Worm (Caenorhabditis elegans): Measurements from ENCODE around the gene mrpl-41.
A peak's percentile ranks its signal among the peaks of the same experiment; 100 is the strongest.

The mrpl-41 gene

ce11 chrII:282483-282882 lies 6.3 kb upstream of the mrpl-41 start, which contains the start of gene trul-1:
Gene trul-1 (minus strand): TSS chrII:282583.
- no peak for TF ChIP-seq ceh-43 (GFP tag; optimal IDR thresholded peaks at IDR 0.05)
- no peak for TF ChIP-seq sptf-1 (tag; optimal IDR thresholded peaks at IDR 0.05)
- no peak for TF ChIP-seq M03D4.4 (tag; optimal IDR thresholded peaks at IDR 0.05)
- TF ChIP-seq zip-8 (tag; optimal IDR thresholded peaks at IDR 0.05) = peak; percentile 85
- no peak for TF ChIP-seq nhr-12 (tag; optimal IDR thresholded peaks at IDR 0.05)
- no peak for TF ChIP-seq nhr-237 (tag; optimal IDR thresholded peaks at IDR 0.05)
- no peak for TF ChIP-seq pha-4 (tag; optimal IDR thresholded peaks at IDR 0.05)

ce11 chrII:283594-283993 lies 5.1 kb upstream of the mrpl-41 start, which contains the start of gene B0432.9:
Gene B0432.9 (minus strand): TSS chrII:283694.
- TF ChIP-seq snpc-4 (tag; optimal IDR thresholded peaks at IDR 0.05) (no peak), ceh-83 (GFP tag; optimal IDR thresholded peaks at IDR 0.05) (no peak), mab-5 (tag; optimal IDR thresholded peaks at IDR 0.05) (no peak), mep-1 (tag; optimal IDR thresholded peaks at IDR 0.05) (no peak), mls-2 (tag; optimal IDR thresholded peaks at IDR 0.05) (no peak), pha-4 (tag; optimal IDR thresholded peaks at IDR 0.05) (no peak), ces-1 (GFP tag; optimal IDR thresholded peaks at IDR 0.05) (no peak), ceh-39 (tag; optimal IDR thresholded peaks at IDR 0.05) (no peak)

ce11 chrII:285627-286550 lies 2.9 kb upstream of the mrpl-41 start, which contains the start of gene B0432.10:
Gene B0432.10 (minus strand): TSS chrII:286275.
- TF ChIP-seq sem-2 (GFP tag; optimal IDR thresholded peaks at IDR 0.05) (no peak), nhr-237 (tag; optimal IDR thresholded peaks at IDR 0.05) (peak; percentile 78), M03D4.4 (tag; optimal IDR thresholded peaks at IDR 0.05) (no peak), lsy-2 (tag; optimal IDR thresholded peaks at IDR 0.05) (peak; percentile 73), lin-32 (GFP tag; optimal IDR thresholded peaks at IDR 0.05) (no peak), tbx-8 (GFP tag; optimal IDR thresholded peaks at IDR 0.05) (no peak), cnd-1 (tag; optimal IDR thresholded peaks at IDR 0.05) (no peak), drap-1 (GFP tag; optimal IDR thresholded peaks at IDR 0.05) (no peak), mls-2 (tag; optimal IDR thresholded peaks at IDR 0.05) (no peak), snpc-4 (tag; optimal IDR thresholded peaks at IDR 0.05) (no peak), ham-2 (GFP tag; optimal IDR thresholded peaks at IDR 0.05) (no peak), nhr-12 (tag; optimal IDR thresholded peaks at IDR 0.05) (no peak), zip-8 (tag; optimal IDR thresholded peaks at IDR 0.05) (no peak), ceh-83 (GFP tag; optimal IDR thresholded peaks at IDR 0.05) (no peak), blmp-1 (tag; optimal IDR thresholded peaks at IDR 0.05) (no peak), elt-1 (tag; optimal IDR thresholded peaks at IDR 0.05; ENCODE audit: borderline replicate concordance, insufficient read depth) (no peak), lin-13 (tag; optimal IDR thresholded peaks at IDR 0.05) (peak; percentile 77), flh-1 (GFP tag; optimal IDR thresholded peaks at IDR 0.05) (no peak), unc-62 (GFP tag; optimal IDR thresholded peaks at IDR 0.05) (no peak), unc-120 (tag; optimal IDR thresholded peaks at IDR 0.05; ENCODE audit: poor library complexity, severe bottlenecking) (no peak), nhr-28 (tag; optimal IDR thresholded peaks at IDR 0.05) (no peak), unc-39 (tag; optimal IDR thresholded peaks at IDR 0.05) (no peak), nhr-2 (tag; optimal IDR thresholded peaks at IDR 0.05) (no peak), ceh-39 (tag; optimal IDR thresholded peaks at IDR 0.05) (peak; percentile 0), mab-5 (tag; optimal IDR thresholded peaks at IDR 0.05) (no peak), mep-1 (tag; optimal IDR thresholded peaks at IDR 0.05) (peak; percentile 89), nhr-76 (tag; optimal IDR thresholded peaks at IDR 0.05) (no peak), sptf-1 (tag; optimal IDR thresholded peaks at IDR 0.05) (peak; percentile 8), ceh-43 (GFP tag; optimal IDR thresholded peaks at IDR 0.05) (no peak), ces-1 (GFP tag; optimal IDR thresholded peaks at IDR 0.05) (peak; percentile 81), hlh-1 (tag; optimal IDR thresholded peaks at IDR 0.05) (peak; percentile 26), ztf-11 (tag; optimal IDR thresholded peaks at IDR 0.05) (no peak), elt-3 (tag; optimal IDR thresholded peaks at IDR 0.05) (no peak), bed-3 (GFP tag; optimal IDR thresholded peaks at IDR 0.05) (no peak), pha-4 (tag; optimal IDR thresholded peaks at IDR 0.05) (peak; percentile 76)

All from whole organism, mixed stage, embryonic.